Worm (Caenorhabditis elegans): ENCODE data around the gene K09A9.8.

The K09A9.8 gene

ce11 chrX:15628945-15629344, 32.0 kb upstream of the K09A9.8 start:
- TF ChIP-seq lin-39 (tag; optimal IDR thresholded peaks at IDR 0.05) (no peak), sma-3 (GFP tag; optimal IDR thresholded peaks at IDR 0.05) (no peak), nhr-77 (tag; optimal IDR thresholded peaks at IDR 0.05) (no peak), aly-2 (tag; optimal IDR thresholded peaks at IDR 0.05) (no peak), sma-9 (GFP tag; optimal IDR thresholded peaks at IDR 0.05) (no peak), sma-9 (tag; optimal IDR thresholded peaks at IDR 0.05) (no peak), nhr-10 (tag; optimal IDR thresholded peaks at IDR 0.05) (no peak), C34F6.9 (tag; optimal IDR thresholded peaks at IDR 0.05) (no peak), lsy-2 (tag; optimal IDR thresholded peaks at IDR 0.05) (no peak), mbf-1 (tag; optimal IDR thresholded peaks at IDR 0.05) (no peak)

ce11 chrX:15627814-15628213, 30.8 kb upstream of the K09A9.8 start:
- no peak for TF ChIP-seq ztf-11 (tag; optimal IDR thresholded peaks at IDR 0.05)
- TF ChIP-seq dmd-4 (tag; optimal IDR thresholded peaks at IDR 0.05) = no peak
- TF ChIP-seq nhr-25 (tag; optimal IDR thresholded peaks at IDR 0.05) = peak; percentile 37
- no peak for TF ChIP-seq lin-13 (GFP tag; optimal IDR thresholded peaks at IDR 0.05)
- TF ChIP-seq aly-2 (tag; optimal IDR thresholded peaks at IDR 0.05) = no peak

- peak; percentile 43 for TF ChIP-seq blmp-1 (tag; optimal IDR thresholded peaks at IDR 0.05; ENCODE audit: insufficient read depth)
- TF ChIP-seq nhr-129 (tag; optimal IDR thresholded peaks at IDR 0.05) = no peak
- TF ChIP-seq lsy-2 (tag; optimal IDR thresholded peaks at IDR 0.05) = no peak
- no peak for TF ChIP-seq gmeb-1 (tag; optimal IDR thresholded peaks at IDR 0.05)
- no peak for TF ChIP-seq crh-2 (tag; optimal IDR thresholded peaks at IDR 0.05)
- no peak for TF ChIP-seq F13H6.1 (tag; optimal IDR thresholded peaks at IDR 0.05)
- TF ChIP-seq nhr-25 (tag; optimal IDR thresholded peaks at IDR 0.05) = peak; percentile 57
- TF ChIP-seq nhr-23 (tag; optimal IDR thresholded peaks at IDR 0.05) = no peak
- no peak for TF ChIP-seq nhr-77 (tag; optimal IDR thresholded peaks at IDR 0.05)
- no peak for TF ChIP-seq nhr-12 (tag; optimal IDR thresholded peaks at IDR 0.05)
- no peak for TF ChIP-seq aly-2 (tag; optimal IDR thresholded peaks at IDR 0.05)
- no peak for TF ChIP-seq nhr-237 (tag; optimal IDR thresholded peaks at IDR 0.05)
- peak; percentile 51 for TF ChIP-seq nhr-21 (tag; optimal IDR thresholded peaks at IDR 0.05)
- no peak for TF ChIP-seq unc-62 (GFP tag; optimal IDR thresholded peaks at IDR 0.05)
- no peak for TF ChIP-seq unc-39 (tag; optimal IDR thresholded peaks at IDR 0.05)
- TF ChIP-seq ceh-16 (tag; optimal IDR thresholded peaks at IDR 0.05) = no peak
- TF ChIP-seq C34F6.9 (tag; optimal IDR thresholded peaks at IDR 0.05) = no peak
- TF ChIP-seq lin-13 (GFP tag; optimal IDR thresholded peaks at IDR 0.05) = no peak
- no peak for TF ChIP-seq egl-27 (tag; optimal IDR thresholded peaks at IDR 0.05)
- no peak for TF ChIP-seq ZK546.5 (tag; optimal IDR thresholded peaks at IDR 0.05)
- TF ChIP-seq nhr-10 (tag; optimal IDR thresholded peaks at IDR 0.05) = no peak
- TF ChIP-seq mbf-1 (tag; optimal IDR thresholded peaks at IDR 0.05) = no peak
- peak; percentile 38 for TF ChIP-seq fos-1 (tag; optimal IDR thresholded peaks at IDR 0.05)
- TF ChIP-seq elt-1 (tag; optimal IDR thresholded peaks at IDR 0.05) = no peak
- no peak for TF ChIP-seq nhr-6 (tag; optimal IDR thresholded peaks at IDR 0.05)
- no peak for TF ChIP-seq ztf-4 (tag; optimal IDR thresholded peaks at IDR 0.05)
- no peak for TF ChIP-seq lin-11 (tag; optimal IDR thresholded peaks at IDR 0.05)
- no peak for TF ChIP-seq ztf-11 (tag; optimal IDR thresholded peaks at IDR 0.05)
- no peak for TF ChIP-seq alr-1 (tag; optimal IDR thresholded peaks at IDR 0.05)
- TF ChIP-seq ceh-82 (tag; optimal IDR thresholded peaks at IDR 0.05) = no peak
- TF ChIP-seq skn-1 (tag; optimal IDR thresholded peaks at IDR 0.05) = no peak
- no peak for TF ChIP-seq snpc-4 (tag; optimal IDR thresholded peaks at IDR 0.05)
- no peak for TF ChIP-seq elt-3 (tag; optimal IDR thresholded peaks at IDR 0.05)
- TF ChIP-seq peb-1 (tag; optimal IDR thresholded peaks at IDR 0.05) = no peak
- TF ChIP-seq mdl-1 (tag; optimal IDR thresholded peaks at IDR 0.05) = no peak
- TF ChIP-seq nhr-11 (tag; optimal IDR thresholded peaks at IDR 0.05) = no peak
- TF ChIP-seq dmd-4 (tag; optimal IDR thresholded peaks at IDR 0.05) = no peak
- no peak for TF ChIP-seq Y55F3AM.14 (GFP tag; optimal IDR thresholded peaks at IDR 0.05)
- TF ChIP-seq unc-55 (GFP tag; optimal IDR thresholded peaks at IDR 0.05) = no peak
- TF ChIP-seq sma-3 (GFP tag; optimal IDR thresholded peaks at IDR 0.05) = peak; percentile 51
- no peak for TF ChIP-seq ztf-1 (GFP tag; conservative IDR thresholded peaks at IDR 0.05)
- no peak for TF ChIP-seq lin-39 (tag; optimal IDR thresholded peaks at IDR 0.05)
- no peak for TF ChIP-seq ama-1 (optimal IDR thresholded peaks at IDR 0.05)
- TF ChIP-seq R02D3.7 (tag; optimal IDR thresholded peaks at IDR 0.05) = no peak
- peak; percentile 67 for TF ChIP-seq sma-9 (GFP tag; optimal IDR thresholded peaks at IDR 0.05)
- no peak for TF ChIP-seq sma-9 (tag; optimal IDR thresholded peaks at IDR 0.05)
- TF ChIP-seq zag-1 (tag; optimal IDR thresholded peaks at IDR 0.05) = no peak
- TF ChIP-seq mab-5 (tag; optimal IDR thresholded peaks at IDR 0.05) = peak; percentile 61
- TF ChIP-seq sem-4 (tag; optimal IDR thresholded peaks at IDR 0.05) = no peak
Measured at ce11 chrX:15626119-15626850, 29.3 kb upstream of the K09A9.8 start.

Measured in whole organism, L2 larva.